Fruit fly (Drosophila melanogaster): ENCODE results near the gene CG9289.

dm6 chr2L:8721028-8721427 lies 36.9 kb upstream of the CG9289 start:
- TF ChIP-seq Snoo (tag; optimal IDR thresholded peaks at IDR 0.05): no peak
- TF ChIP-seq CG12605 (GFP tag; IDR thresholded peaks at IDR 0.05): no peak
- TF ChIP-seq CG13204 (GFP tag; optimal IDR thresholded peaks at IDR 0.05): no peak
- TF ChIP-seq Pif1B (GFP tag; optimal IDR thresholded peaks at IDR 0.05): no peak
- no peak for TF ChIP-seq gl (tag; optimal IDR thresholded peaks at IDR 0.05)
- TF ChIP-seq CG10348 (GFP tag; IDR thresholded peaks at IDR 0.05): no peak

Measured in whole organism, pupa.